Worm (Caenorhabditis elegans): ENCODE measurements around the gene his-6.

his-6 gene

DNA sequence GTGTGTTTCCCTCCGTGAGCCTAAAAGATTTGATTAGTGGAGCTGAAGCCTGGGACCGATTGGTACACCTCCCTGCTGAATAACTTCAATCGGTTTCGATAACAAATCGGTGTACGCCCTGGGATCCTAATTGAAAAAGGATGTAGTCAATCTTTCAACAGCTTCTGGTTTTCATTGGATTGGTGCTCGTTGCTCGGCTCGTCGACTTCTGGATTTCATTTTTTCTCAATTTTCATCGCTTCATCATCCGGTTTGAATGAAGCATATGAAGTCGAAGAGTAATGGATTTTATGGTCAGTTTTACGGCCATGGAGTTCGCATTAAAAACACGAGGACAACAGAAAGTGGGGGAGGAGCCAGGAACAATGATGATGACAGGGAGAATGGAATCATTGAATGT is 21.2 kb upstream of the his-6 start:
- no peak for TF ChIP-seq hmg-4 (GFP tag; optimal IDR thresholded peaks at IDR 0.05)
- no peak for TF ChIP-seq ama-1 (optimal IDR thresholded peaks at IDR 0.05)
- TF ChIP-seq aly-1 (tag; optimal IDR thresholded peaks at IDR 0.05), result no peak
- no peak for TF ChIP-seq ceh-13 (GFP tag; optimal IDR thresholded peaks at IDR 0.05)
- no peak for TF ChIP-seq ceh-36 (tag; optimal IDR thresholded peaks at IDR 0.05)
- TF ChIP-seq hnd-1 (tag; optimal IDR thresholded peaks at IDR 0.05), result no peak
- TF ChIP-seq tbx-37 (GFP tag; conservative IDR thresholded peaks at IDR 0.05), result no peak
- TF ChIP-seq F13C5.2 (tag; optimal IDR thresholded peaks at IDR 0.05), result no peak
- no peak for TF ChIP-seq sea-1 (GFP tag; conservative IDR thresholded peaks at IDR 0.05)
- TF ChIP-seq ets-7 (tag; optimal IDR thresholded peaks at IDR 0.05), result no peak
- no peak for TF ChIP-seq tbx-11 (GFP tag; IDR thresholded peaks at IDR 0.05)
- TF ChIP-seq tra-4 (tag; optimal IDR thresholded peaks at IDR 0.05), result no peak
- TF ChIP-seq hmbx-1 (tag; optimal IDR thresholded peaks at IDR 0.05), result no peak
- no peak for TF ChIP-seq pes-1 (GFP tag; IDR thresholded peaks at IDR 0.05)
- no peak for TF ChIP-seq scrt-1 (GFP tag; IDR thresholded peaks at IDR 0.05)
- no peak for TF ChIP-seq flt-1 (GFP tag; IDR thresholded peaks at IDR 0.05)
- TF ChIP-seq B0310.2 (tag; optimal IDR thresholded peaks at IDR 0.05), result no peak

DNA sequence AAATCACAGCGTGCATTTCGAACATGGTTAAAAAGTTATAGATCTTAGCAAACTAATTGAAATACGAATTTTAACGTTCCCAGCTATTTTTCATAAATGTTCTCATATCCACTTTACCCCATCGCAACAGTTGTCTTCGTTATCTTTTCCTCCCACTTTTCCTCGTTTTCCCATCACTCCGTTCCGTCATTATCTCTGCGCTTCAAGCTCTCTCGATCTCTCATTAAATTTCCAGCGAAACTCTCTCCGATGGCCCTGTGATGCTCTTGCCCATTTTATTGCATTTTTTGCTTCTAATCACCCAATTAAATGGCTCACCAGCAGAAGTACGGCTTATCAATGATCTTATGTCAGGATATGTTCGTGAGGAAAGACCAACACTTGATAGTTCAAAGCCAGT is 17.7 kb upstream of the his-6 start, which contains the start of gene acr-15:
Gene acr-15, plus strand, starts transcription at position 236 of the 400 bp plus-strand sequence.
- TF ChIP-seq scrt-1 (GFP tag; IDR thresholded peaks at IDR 0.05) (no peak), F13C5.2 (tag; optimal IDR thresholded peaks at IDR 0.05) (no peak), hmg-4 (GFP tag; optimal IDR thresholded peaks at IDR 0.05) (no peak), tbx-11 (GFP tag; IDR thresholded peaks at IDR 0.05) (no peak), ceh-36 (tag; optimal IDR thresholded peaks at IDR 0.05) (no peak), pes-1 (GFP tag; IDR thresholded peaks at IDR 0.05) (no peak)

DNA sequence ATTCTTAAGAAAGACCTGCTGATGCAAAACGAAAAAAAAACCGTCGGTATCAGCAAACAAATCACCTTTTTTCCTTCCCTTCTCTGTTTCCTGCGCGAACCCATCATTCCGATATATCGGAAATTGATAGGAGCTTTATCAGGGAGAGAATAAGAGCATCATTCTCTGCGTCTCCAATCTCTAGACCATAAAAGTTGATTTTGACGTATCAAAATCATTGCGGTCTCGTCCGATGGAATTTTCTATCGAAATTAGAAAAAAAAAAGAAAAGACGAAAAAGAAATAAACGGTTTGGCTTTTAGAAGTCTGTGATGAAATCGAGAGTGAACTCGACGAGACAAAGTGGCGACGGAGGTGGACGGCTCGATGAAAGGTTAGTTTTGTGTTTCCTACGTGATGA is 14.2 kb upstream of the his-6 start, which contains the start of gene stdh-4:
Gene stdh-4, plus strand, starts transcription at position 301 of the 400 bp plus-strand sequence.
- TF ChIP-seq ama-1 (optimal IDR thresholded peaks at IDR 0.05) (no peak), ceh-13 (GFP tag; optimal IDR thresholded peaks at IDR 0.05) (no peak), scrt-1 (GFP tag; IDR thresholded peaks at IDR 0.05) (no peak), hnd-1 (tag; optimal IDR thresholded peaks at IDR 0.05) (no peak), aly-1 (tag; optimal IDR thresholded peaks at IDR 0.05) (no peak), hmg-4 (GFP tag; optimal IDR thresholded peaks at IDR 0.05) (no peak), pes-1 (GFP tag; IDR thresholded peaks at IDR 0.05) (no peak), ceh-36 (tag; optimal IDR thresholded peaks at IDR 0.05) (no peak), tra-4 (tag; optimal IDR thresholded peaks at IDR 0.05) (no peak), B0310.2 (tag; optimal IDR thresholded peaks at IDR 0.05) (no peak), F13C5.2 (tag; optimal IDR thresholded peaks at IDR 0.05) (no peak), tbx-37 (GFP tag; conservative IDR thresholded peaks at IDR 0.05) (no peak), sea-1 (GFP tag; conservative IDR thresholded peaks at IDR 0.05) (no peak), hmbx-1 (tag; optimal IDR thresholded peaks at IDR 0.05) (no peak), ets-7 (tag; optimal IDR thresholded peaks at IDR 0.05) (no peak), flt-1 (GFP tag; IDR thresholded peaks at IDR 0.05) (no peak), tbx-11 (GFP tag; IDR thresholded peaks at IDR 0.05) (no peak)

DNA sequence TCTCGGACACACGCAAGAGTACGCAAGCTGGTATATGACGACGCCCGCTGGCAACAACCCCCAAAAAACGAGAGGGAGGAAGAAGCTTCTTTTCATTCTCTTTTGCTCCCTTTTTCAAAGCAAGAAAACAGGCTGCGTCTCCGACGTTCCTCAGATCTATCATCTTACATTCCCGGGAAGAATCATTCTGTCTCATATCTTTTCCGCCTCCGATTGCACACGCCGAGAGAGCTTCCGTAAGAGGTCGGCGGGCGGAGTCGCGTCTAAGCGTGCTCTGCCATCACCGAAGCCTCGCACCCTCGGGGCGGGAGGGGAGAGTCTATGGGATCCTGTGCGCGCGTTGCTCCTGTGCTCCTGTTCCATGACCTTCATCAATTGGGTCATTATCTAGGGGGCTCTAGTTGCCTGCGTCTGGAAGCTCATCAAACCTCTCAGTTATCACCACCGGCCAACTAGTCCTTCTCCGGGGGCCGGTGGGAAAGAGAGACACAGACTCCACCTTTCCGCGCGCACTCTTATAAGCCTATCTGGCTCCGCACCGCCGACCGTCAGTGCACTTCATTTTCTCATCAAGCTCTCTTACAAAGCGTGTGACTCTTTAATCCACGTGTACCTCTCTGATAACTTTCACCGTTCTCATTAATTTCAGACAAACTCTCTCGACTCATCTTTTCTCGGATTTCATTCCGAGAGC is 10.9 kb upstream of the his-6 start, which contains the start of the genes slc-17.8 and asns-1:
Gene slc-17.8, minus strand, starts transcription at position 51 of the 694 bp plus-strand sequence.
Gene asns-1, plus strand, starts transcription at position 644 of the 694 bp plus-strand sequence.
- TF ChIP-seq sea-1 (GFP tag; conservative IDR thresholded peaks at IDR 0.05) (no peak), flt-1 (GFP tag; IDR thresholded peaks at IDR 0.05) (no peak), ama-1 (optimal IDR thresholded peaks at IDR 0.05) (no peak), tra-4 (tag; optimal IDR thresholded peaks at IDR 0.05) (no peak), ceh-13 (GFP tag; optimal IDR thresholded peaks at IDR 0.05) (no peak), tbx-37 (GFP tag; conservative IDR thresholded peaks at IDR 0.05) (no peak), aly-1 (tag; optimal IDR thresholded peaks at IDR 0.05) (no peak), F13C5.2 (tag; optimal IDR thresholded peaks at IDR 0.05) (no peak), scrt-1 (GFP tag; IDR thresholded peaks at IDR 0.05) (no peak), B0310.2 (tag; optimal IDR thresholded peaks at IDR 0.05) (no peak), ceh-36 (tag; optimal IDR thresholded peaks at IDR 0.05) (no peak), ets-7 (tag; optimal IDR thresholded peaks at IDR 0.05) (no peak), hnd-1 (tag; optimal IDR thresholded peaks at IDR 0.05) (no peak), pes-1 (GFP tag; IDR thresholded peaks at IDR 0.05) (no peak), hmg-4 (GFP tag; optimal IDR thresholded peaks at IDR 0.05) (no peak), hmbx-1 (tag; optimal IDR thresholded peaks at IDR 0.05) (no peak), tbx-11 (GFP tag; IDR thresholded peaks at IDR 0.05) (no peak)

DNA sequence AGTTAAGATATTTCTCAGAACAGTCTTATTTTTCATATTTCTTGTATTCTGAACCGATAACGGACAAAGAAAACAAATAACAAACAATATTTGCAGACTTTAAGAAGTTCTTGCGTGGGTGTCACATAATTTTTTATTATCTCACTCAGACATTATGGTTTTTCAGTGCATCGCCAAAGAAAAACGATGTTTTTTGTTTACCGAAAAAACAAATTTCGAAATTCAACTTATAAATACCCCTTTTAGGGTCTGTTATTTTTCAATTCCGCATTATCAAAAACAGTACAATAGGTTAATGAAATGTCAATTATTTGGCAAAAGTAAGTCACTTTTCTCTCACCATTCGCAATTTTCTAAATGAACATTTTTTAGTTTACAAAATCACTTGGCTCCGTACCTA is 2.3 kb upstream of the his-6 start, which contains the start of gene otpl-4:
Gene otpl-4, plus strand, starts transcription at position 301 of the 400 bp plus-strand sequence.
- no peak for TF ChIP-seq pes-1 (GFP tag; IDR thresholded peaks at IDR 0.05)
- no peak for TF ChIP-seq scrt-1 (GFP tag; IDR thresholded peaks at IDR 0.05)
- TF ChIP-seq flt-1 (GFP tag; IDR thresholded peaks at IDR 0.05), result no peak
- TF ChIP-seq aly-1 (tag; optimal IDR thresholded peaks at IDR 0.05), result no peak
- no peak for TF ChIP-seq tbx-37 (GFP tag; conservative IDR thresholded peaks at IDR 0.05)
- no peak for TF ChIP-seq ceh-13 (GFP tag; optimal IDR thresholded peaks at IDR 0.05)
- TF ChIP-seq tbx-11 (GFP tag; IDR thresholded peaks at IDR 0.05), result no peak
- TF ChIP-seq ama-1 (optimal IDR thresholded peaks at IDR 0.05), result no peak
- TF ChIP-seq ceh-36 (tag; optimal IDR thresholded peaks at IDR 0.05), result no peak
- no peak for TF ChIP-seq hmg-4 (GFP tag; optimal IDR thresholded peaks at IDR 0.05)
- TF ChIP-seq B0310.2 (tag; optimal IDR thresholded peaks at IDR 0.05), result no peak

DNA sequence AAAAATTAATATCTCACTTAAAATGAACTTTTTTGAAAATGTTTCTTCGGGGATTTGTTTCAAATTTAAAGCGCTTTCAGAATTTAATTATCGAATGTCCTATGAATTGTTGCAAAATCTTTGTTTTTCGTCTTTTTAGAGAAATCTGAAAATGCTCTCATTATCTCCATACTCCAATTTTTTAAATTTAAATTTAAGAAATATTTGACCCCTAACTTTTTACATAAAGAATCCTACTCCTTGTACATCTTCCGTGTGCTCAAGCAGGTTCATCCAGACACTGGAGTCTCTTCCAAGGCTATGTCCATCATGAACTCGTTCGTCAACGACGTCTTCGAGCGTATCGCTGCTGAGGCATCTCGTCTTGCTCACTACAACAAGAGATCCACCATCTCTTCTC is 1.4 kb upstream of the his-6 start, which contains the start of gene his-39:
Gene his-39, plus strand, starts transcription at position 301 of the 400 bp plus-strand sequence.
- TF ChIP-seq ceh-13 (GFP tag; optimal IDR thresholded peaks at IDR 0.05), result no peak
- no peak for TF ChIP-seq ets-7 (tag; optimal IDR thresholded peaks at IDR 0.05)
- no peak for TF ChIP-seq tra-4 (tag; optimal IDR thresholded peaks at IDR 0.05)
- TF ChIP-seq hmbx-1 (tag; optimal IDR thresholded peaks at IDR 0.05), result no peak

DNA sequence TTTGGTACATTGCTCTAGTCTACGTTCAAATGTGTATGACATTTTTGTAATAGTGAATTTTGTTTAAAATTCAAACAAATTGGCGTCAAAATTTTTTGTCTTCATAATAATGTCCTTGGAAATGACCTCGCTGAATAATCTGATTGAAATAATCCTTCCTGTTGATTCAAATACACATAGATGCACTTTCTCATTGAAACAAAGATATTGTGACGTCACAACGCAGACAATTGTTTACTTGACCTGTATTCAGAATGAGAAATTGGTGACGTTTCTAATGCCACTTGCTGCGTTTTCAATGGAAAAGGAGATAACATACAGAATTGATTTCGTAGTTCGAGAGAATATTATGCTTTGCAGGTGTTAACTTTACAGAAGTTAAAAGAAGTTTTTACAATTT is 861 bp downstream of the his-6 start:
- TF ChIP-seq tbx-11 (GFP tag; IDR thresholded peaks at IDR 0.05) (no peak), tra-4 (tag; optimal IDR thresholded peaks at IDR 0.05) (no peak), ceh-36 (tag; optimal IDR thresholded peaks at IDR 0.05) (no peak), ama-1 (optimal IDR thresholded peaks at IDR 0.05) (no peak), scrt-1 (GFP tag; IDR thresholded peaks at IDR 0.05) (no peak), hmbx-1 (tag; optimal IDR thresholded peaks at IDR 0.05) (no peak), pes-1 (GFP tag; IDR thresholded peaks at IDR 0.05) (no peak), F13C5.2 (tag; optimal IDR thresholded peaks at IDR 0.05) (no peak), aly-1 (tag; optimal IDR thresholded peaks at IDR 0.05) (no peak), ceh-13 (GFP tag; optimal IDR thresholded peaks at IDR 0.05) (no peak), hmg-4 (GFP tag; optimal IDR thresholded peaks at IDR 0.05) (no peak), sea-1 (GFP tag; conservative IDR thresholded peaks at IDR 0.05) (no peak), ets-7 (tag; optimal IDR thresholded peaks at IDR 0.05) (no peak), tbx-37 (GFP tag; conservative IDR thresholded peaks at IDR 0.05) (no peak), B0310.2 (tag; optimal IDR thresholded peaks at IDR 0.05) (no peak), flt-1 (GFP tag; IDR thresholded peaks at IDR 0.05) (no peak), hnd-1 (tag; optimal IDR thresholded peaks at IDR 0.05) (no peak)
